Fruit fly (Drosophila melanogaster) whole organism, embryonic: ENCODE measurements around the gene Cpr67Fa2.

Experiments
- Asciz ChIP-seq: fragments of 200-800 bp; sonication (Bioruptor generic); optimal IDR thresholded peaks from 2 replicates; lab custom pipeline; 2017; ENCODE audit warnings: missing biosample characterization, mild to moderate bottlenecking, missing genetic modification characterization, missing genetic modification reagents
- CG14441 ChIP-seq: fragments of 200-800 bp; sonication (Bioruptor generic); IDR thresholded peaks from 2 replicates; pipeline ENCODE4 v1.3.6; 2022; ENCODE audit warnings: missing biosample characterization, missing genetic modification characterization
- CG14710 ChIP-seq: fragments of 200-800 bp; sonication (Bioruptor generic); optimal IDR thresholded peaks from 3 replicates; lab custom pipeline; 2019; ENCODE audit warnings: missing biosample characterization, mild to moderate bottlenecking, missing genetic modification characterization, moderate library complexity
- CG15696 ChIP-seq: fragments of 200-800 bp; sonication (Bioruptor generic); optimal IDR thresholded peaks from 2 replicates; lab custom pipeline; 2019; ENCODE audit warnings: missing biosample characterization, mild to moderate bottlenecking, missing genetic modification characterization, moderate library complexity
- CG17612 ChIP-seq: fragments of 200-800 bp; sonication (Bioruptor generic); IDR thresholded peaks from 2 replicates; pipeline ENCODE4 v1.3.6; 2022; ENCODE audit warnings: missing biosample characterization, missing genetic modification characterization
- CG4707 ChIP-seq: fragments of 200-800 bp; sonication (Bioruptor generic); optimal IDR thresholded peaks from 2 replicates; lab custom pipeline; 2018; ENCODE audit warnings: missing biosample characterization, mild to moderate bottlenecking, missing genetic modification characterization, moderate library complexity
- CG8478 ChIP-seq: fragments of >200 bp; optimal IDR thresholded peaks from 2 replicates; lab custom pipeline; 2018
- CG8765 ChIP-seq: fragments of 200-800 bp; sonication (Bioruptor generic); IDR thresholded peaks from 2 replicates; pipeline ENCODE4 v1.3.6; 2022; ENCODE audit warnings: missing biosample characterization, missing genetic modification characterization
- Myb ChIP-seq: fragments of 200-800 bp; sonication (Bioruptor generic); optimal IDR thresholded peaks from 2 replicates; lab custom pipeline; 2016; ENCODE audit warnings: missing biosample characterization, missing genetic modification characterization
- PHDP ChIP-seq: fragments of 200-800 bp; sonication (Bioruptor generic); optimal IDR thresholded peaks from 3 replicates; lab custom pipeline; 2018; ENCODE audit warnings: missing biosample characterization, mild to moderate bottlenecking, missing genetic modification characterization, moderate library complexity
- Rx ChIP-seq: fragments of 200-800 bp; sonication (Bioruptor generic); IDR thresholded peaks from 2 replicates; pipeline ENCODE4 v1.3.6; 2022; ENCODE audit warnings: missing biosample characterization, missing genetic modification characterization
- dmrt11E ChIP-seq: fragments of 200-800 bp; sonication (Bioruptor generic); optimal IDR thresholded peaks from 3 replicates; lab custom pipeline; 2018; ENCODE audit warnings: missing biosample characterization, mild to moderate bottlenecking, missing genetic modification characterization, moderate library complexity
- gro ChIP-seq: fragments of 200-800 bp; sonication (Bioruptor generic); optimal IDR thresholded peaks from 2 replicates; lab custom pipeline; 2016; ENCODE audit warnings: missing biosample characterization, missing genetic modification characterization
- so ChIP-seq: fragments of 200-800 bp; sonication (Bioruptor generic); IDR thresholded peaks from 3 replicates; pipeline ENCODE4 v1.3.6; 2022; ENCODE audit warnings: missing biosample characterization, missing genetic modification characterization

DNA sequence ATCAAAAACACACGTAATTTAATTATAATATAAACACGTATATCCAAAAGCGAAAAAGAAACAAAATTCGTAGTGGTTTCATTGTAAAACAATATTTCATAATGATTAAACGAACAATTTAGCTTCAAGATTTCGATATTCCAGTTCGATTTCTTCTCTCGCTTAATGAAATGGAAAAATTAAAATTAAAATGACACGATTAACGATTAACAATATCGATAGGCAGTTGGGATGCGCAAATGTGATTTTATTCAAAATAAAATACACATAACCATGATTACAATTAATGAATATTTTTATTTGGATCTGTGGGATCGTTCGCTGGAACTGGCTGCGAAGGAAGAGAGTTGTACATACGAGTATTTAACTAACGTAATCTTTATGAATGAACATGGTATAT is 15.5 kb upstream of the Cpr67Fa2 start:
- TF ChIP-seq CG14441 (GFP tag; lab: Robert Waterston, UW) (no peak), CG8765 (GFP tag; lab: Robert Waterston, UW) (no peak), CG8478 (lab: Kevin White, UChicago) (no peak), Rx (no peak), Asciz (GFP tag; lab: Kevin White, UChicago) (no peak), CG4707 (GFP tag; lab: Kevin White, UChicago) (no peak), Myb (GFP tag; lab: Kevin White, UChicago) (no peak), CG15696 (no peak), CG14710 (tag; lab: Kevin White, UChicago) (no peak), PHDP (tag; lab: Kevin White, UChicago) (no peak), gro (GFP tag; lab: Kevin White, UChicago) (no peak), CG17612 (no peak), dmrt11E (tag; lab: Kevin White, UChicago) (no peak), so (GFP tag; lab: Robert Waterston, UW) (no peak)
